Worm (Caenorhabditis elegans): Measurements from ENCODE around the gene C44B11.6.
A peak's percentile ranks its signal among the peaks of the same experiment; 100 is the strongest.

Gene C44B11.6

DNA sequence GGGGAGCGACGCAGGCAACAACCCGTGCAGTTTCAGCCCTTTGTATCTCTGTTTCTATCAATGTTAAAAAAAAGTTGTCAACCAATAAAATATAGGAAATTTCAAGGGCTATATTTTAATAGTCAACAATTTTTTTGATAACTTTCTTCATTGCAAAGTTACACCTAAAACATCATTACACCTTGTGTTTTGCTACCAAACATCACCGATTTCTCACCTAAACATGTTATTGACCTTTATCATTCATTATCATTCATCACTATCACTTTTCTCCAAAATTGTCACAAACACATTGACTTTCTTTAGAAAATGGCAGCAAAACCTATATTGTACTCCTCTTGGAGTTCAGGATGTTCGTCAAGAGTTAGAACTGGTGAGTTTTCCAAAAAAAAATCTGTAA, 23.9 kb upstream of the C44B11.6 start, which contains the start of gene Y53G8B.1:
TSS of gene Y53G8B.1 (plus strand) at position 242 of the 400 bp plus-strand sequence.
- TF ChIP-seq egl-27 (tag; optimal IDR thresholded peaks at IDR 0.05) (no peak), lin-13 (GFP tag; optimal IDR thresholded peaks at IDR 0.05) (no peak), pqm-1 (tag; optimal IDR thresholded peaks at IDR 0.05) (no peak), nhr-12 (tag; optimal IDR thresholded peaks at IDR 0.05) (no peak), blmp-1 (tag; optimal IDR thresholded peaks at IDR 0.05) (peak; percentile 24), C04F5.9 (tag; optimal IDR thresholded peaks at IDR 0.05) (no peak), nhr-85 (tag) (no peak), lin-15B (tag; optimal IDR thresholded peaks at IDR 0.05) (no peak), lin-14 (GFP tag; optimal IDR thresholded peaks at IDR 0.05) (peak; percentile 7)

DNA sequence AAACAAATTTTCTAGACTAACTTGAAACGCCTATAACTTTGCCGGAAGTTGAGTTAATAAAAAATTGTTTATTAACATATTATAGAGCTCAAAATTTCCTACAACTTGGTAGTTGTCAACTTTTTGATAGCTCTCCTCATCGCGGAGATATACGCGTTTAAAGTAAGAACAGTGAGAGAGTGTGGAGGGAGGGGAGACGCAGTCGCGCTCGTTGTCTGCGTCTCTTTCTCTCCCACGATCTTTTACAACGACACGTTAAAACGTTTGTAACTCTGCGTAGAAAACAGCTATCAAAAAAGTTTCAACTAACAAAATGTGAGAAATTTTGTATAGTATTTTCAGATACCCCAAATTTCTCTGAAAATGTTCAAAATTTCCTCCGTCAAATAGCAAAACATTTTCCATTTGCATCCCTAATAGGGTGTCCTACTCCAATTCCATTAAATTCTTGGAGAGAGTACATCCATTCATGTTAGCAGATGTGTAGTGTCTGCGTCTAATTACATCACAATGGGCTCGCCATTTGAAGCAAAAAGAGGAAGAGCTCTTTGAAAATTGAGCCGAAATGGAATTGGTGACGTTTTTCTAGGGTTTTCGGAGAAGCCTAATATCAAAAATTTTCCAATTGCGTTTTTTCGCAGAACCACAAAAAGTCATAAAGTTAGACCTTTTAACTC, 16.5 kb upstream of the C44B11.6 start:
- TF ChIP-seq lsy-2 (tag; optimal IDR thresholded peaks at IDR 0.05) (no peak), lin-14 (GFP tag; optimal IDR thresholded peaks at IDR 0.05) (peak; percentile 64), nhr-84 (tag; optimal IDR thresholded peaks at IDR 0.05) (no peak)

DNA sequence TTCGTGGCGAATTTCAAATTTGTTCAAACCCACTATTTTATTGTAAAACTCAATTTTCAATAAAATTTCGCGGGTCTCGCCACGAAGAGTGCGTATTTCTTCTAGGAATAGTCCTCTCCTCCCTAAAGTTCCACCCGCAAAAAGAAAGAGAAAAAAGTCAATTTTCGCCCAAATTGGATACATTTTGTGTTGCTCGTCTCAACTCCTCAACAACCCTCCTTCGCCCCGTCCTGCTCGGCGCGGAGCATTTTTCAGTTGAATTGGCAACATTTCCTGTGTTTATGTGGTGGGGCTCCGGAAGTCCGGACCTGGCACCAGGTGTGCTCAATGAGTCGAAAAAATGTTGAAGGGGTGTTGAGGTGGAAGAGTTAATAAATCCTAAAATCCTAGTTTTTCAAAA, 14.9 kb upstream of the C44B11.6 start:
- TF ChIP-seq lin-14 (GFP tag; optimal IDR thresholded peaks at IDR 0.05) (peak; percentile 61), fkh-4 (tag; optimal IDR thresholded peaks at IDR 0.05; ENCODE audit: borderline replicate concordance) (no peak), ceh-8 (GFP tag; optimal IDR thresholded peaks at IDR 0.05) (no peak), fkh-8 (tag; optimal IDR thresholded peaks at IDR 0.05) (peak; percentile 41)

- TF ChIP-seq nhr-47 (tag; optimal IDR thresholded peaks at IDR 0.05) (peak; percentile 17), aly-2 (tag; optimal IDR thresholded peaks at IDR 0.05) (no peak), unc-62 (GFP tag; optimal IDR thresholded peaks at IDR 0.05) (no peak), C34B4.2 (tag; optimal IDR thresholded peaks at IDR 0.05) (no peak), lin-14 (GFP tag; optimal IDR thresholded peaks at IDR 0.05) (peak; percentile 78), nhr-71 (tag; optimal IDR thresholded peaks at IDR 0.05) (peak; percentile 40), efl-1 (optimal IDR thresholded peaks at IDR 0.05) (peak in 1 of 2 experiments; percentile 3), efl-1 (GFP tag; optimal IDR thresholded peaks at IDR 0.05 in 1 of 2) (no peak), ceh-63 (GFP tag; optimal IDR thresholded peaks at IDR 0.05) (peak; percentile 34), fkh-10 (GFP tag; optimal IDR thresholded peaks at IDR 0.05) (peak; percentile 34), tbx-2 (tag; optimal IDR thresholded peaks at IDR 0.05) (peak; percentile 10), ceh-82 (tag; optimal IDR thresholded peaks at IDR 0.05) (peak in 2 of 3 experiments; percentile 32 to 39), ces-1 (GFP tag; optimal IDR thresholded peaks at IDR 0.05) (peak; percentile 79), lin-35 (GFP tag; optimal IDR thresholded peaks at IDR 0.05) (peak in 1 of 2 experiments; percentile 6), zip-4 (GFP tag; optimal IDR thresholded peaks at IDR 0.05) (peak; percentile 12)
Measured at ce11 chrIII:3139144-3139543, 13.8 kb upstream of the C44B11.6 start, which contains the start of gene mec-12. mec-12 (minus strand) TSS chrIII:3139234.

DNA sequence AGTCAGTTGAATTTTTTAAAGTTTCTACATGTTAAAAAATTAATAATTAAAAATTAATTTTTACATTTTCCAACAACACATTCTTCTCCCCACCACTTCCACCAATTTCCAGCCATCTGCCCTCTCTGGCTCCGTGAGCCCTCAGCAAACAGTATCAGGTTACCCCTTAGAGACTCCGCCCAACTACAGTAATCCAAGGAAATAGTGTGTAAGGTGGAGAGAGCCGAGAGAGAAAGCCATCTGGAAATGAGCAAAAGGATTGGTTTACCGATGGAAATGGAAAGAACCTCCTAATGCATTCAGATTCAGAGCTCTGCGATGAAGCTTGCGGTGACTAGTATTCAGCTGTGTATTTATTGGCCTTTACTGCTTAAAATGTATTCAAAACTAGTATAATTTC, 12.7 kb upstream of the C44B11.6 start:
- TF ChIP-seq lsy-2 (tag; optimal IDR thresholded peaks at IDR 0.05) (peak in 1 of 2 experiments; percentile 18), jun-1 (tag; optimal IDR thresholded peaks at IDR 0.05) (no peak), dpl-1 (GFP tag; optimal IDR thresholded peaks at IDR 0.05) (no peak), ceh-82 (tag; optimal IDR thresholded peaks at IDR 0.05) (no peak), mab-9 (GFP tag; IDR thresholded peaks at IDR 0.05) (no peak), ama-1 (optimal IDR thresholded peaks at IDR 0.05) (no peak), efl-1 (optimal IDR thresholded peaks at IDR 0.05) (no peak), efl-1 (GFP tag; optimal IDR thresholded peaks at IDR 0.05 in 1 of 2) (no peak)

DNA sequence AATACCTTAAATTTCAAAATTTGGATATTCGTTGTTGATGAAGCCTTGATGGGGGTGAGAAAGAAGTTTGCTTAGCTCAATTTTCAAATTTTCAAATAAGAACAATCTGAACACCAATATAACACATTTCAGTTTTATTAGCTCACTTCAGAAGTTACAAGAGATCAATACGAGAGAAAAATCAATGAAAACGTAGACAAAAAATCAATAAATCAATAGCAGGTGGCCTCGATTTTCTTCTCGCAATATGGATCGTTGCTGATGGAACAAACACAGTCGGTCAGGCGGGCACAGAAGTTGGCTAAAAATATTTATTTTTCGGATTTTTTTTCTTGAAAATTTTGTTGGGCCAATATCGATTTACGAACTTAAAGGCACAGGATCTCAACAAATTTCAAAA, 10.9 kb upstream of the C44B11.6 start:
- TF ChIP-seq ceh-63 (GFP tag; optimal IDR thresholded peaks at IDR 0.05) = no peak
- TF ChIP-seq sox-4 (tag; optimal IDR thresholded peaks at IDR 0.05) = no peak
- TF ChIP-seq sup-37 (GFP tag; optimal IDR thresholded peaks at IDR 0.05) = no peak

Data from whole organism, L1 larva.